Worm (Caenorhabditis elegans): ENCODE results near the gene Y47D7A.9.
A peak's percentile ranks its signal among the peaks of the same experiment; 100 is the strongest.

The Y47D7A.9 gene

DNA sequence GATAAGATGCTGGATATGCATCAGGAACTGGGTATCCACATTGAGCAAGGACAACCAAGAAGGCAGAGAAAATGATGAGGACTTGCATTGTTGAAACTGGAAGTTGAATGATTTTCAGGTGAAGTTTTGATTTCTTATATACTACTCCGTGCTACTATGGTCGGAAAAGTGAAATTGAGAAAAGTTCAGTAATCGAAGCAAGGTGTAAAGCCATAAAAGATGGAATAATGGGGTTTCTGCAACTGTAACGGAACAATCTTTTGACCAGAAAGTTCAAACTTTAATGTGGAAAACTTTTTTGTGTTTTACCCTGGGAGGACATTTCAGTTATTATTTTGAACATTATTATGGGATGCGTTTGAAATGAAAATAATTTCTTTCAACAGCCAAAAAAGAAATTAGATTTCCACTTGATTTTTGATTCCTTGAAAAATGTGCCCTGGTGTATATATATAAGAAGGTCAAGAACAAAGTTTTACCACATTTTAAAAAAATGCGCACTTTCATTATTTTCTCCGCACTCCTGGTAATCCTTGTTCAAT, at the start of gene Y47D7A.9, which contains the start of gene Y47D7A.19:
Gene Y47D7A.9, minus strand, starts transcription at position 101 of the 542 bp plus-strand sequence.
Gene Y47D7A.19, plus strand, starts transcription at position 492 of the 542 bp plus-strand sequence.
- TF ChIP-seq F13H6.1 (tag; optimal IDR thresholded peaks at IDR 0.05) (no peak), egl-27 (tag; optimal IDR thresholded peaks at IDR 0.05) (no peak), Y55F3AM.14 (GFP tag; optimal IDR thresholded peaks at IDR 0.05) (no peak), sma-3 (GFP tag; optimal IDR thresholded peaks at IDR 0.05) (no peak), sma-9 (GFP tag; optimal IDR thresholded peaks at IDR 0.05) (no peak), sma-9 (tag; optimal IDR thresholded peaks at IDR 0.05) (no peak), unc-62 (GFP tag; optimal IDR thresholded peaks at IDR 0.05) (no peak), C34F6.9 (tag; optimal IDR thresholded peaks at IDR 0.05) (no peak)

DNA sequence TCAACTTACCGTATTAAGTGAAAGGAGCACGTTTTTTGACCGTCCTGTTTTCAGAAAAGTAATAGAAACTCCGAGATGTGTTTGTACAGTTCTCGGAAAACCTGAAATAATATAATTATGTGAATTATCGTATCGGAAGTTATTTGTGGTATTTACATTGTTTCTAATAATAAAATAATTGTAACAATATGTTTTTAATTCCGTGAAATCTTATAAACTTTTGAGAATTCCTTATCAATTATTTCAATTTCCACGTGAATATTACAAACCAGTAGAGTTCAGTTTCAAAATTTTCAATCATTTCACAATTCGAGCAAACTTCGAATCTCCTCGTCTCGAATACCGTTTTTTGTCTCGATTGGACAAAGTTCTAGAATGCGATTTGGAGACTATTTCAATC, 47.3 kb upstream of the Y47D7A.9 start, which contains the start of gene T08H10.3:
Gene T08H10.3, plus strand, starts transcription at position 301 of the 400 bp plus-strand sequence.
- no peak for TF ChIP-seq aly-2 (tag; optimal IDR thresholded peaks at IDR 0.05)
- no peak for TF ChIP-seq skn-1 (tag; optimal IDR thresholded peaks at IDR 0.05)
- TF ChIP-seq lsy-2 (tag; optimal IDR thresholded peaks at IDR 0.05) = no peak
- TF ChIP-seq peb-1 (tag; optimal IDR thresholded peaks at IDR 0.05) = no peak
- TF ChIP-seq ZK546.5 (tag; optimal IDR thresholded peaks at IDR 0.05) = no peak
- no peak for TF ChIP-seq nhr-237 (tag; optimal IDR thresholded peaks at IDR 0.05)
- no peak for TF ChIP-seq nhr-12 (tag; optimal IDR thresholded peaks at IDR 0.05)
- no peak for TF ChIP-seq ztf-4 (tag; optimal IDR thresholded peaks at IDR 0.05)
- no peak for TF ChIP-seq ztf-11 (tag; optimal IDR thresholded peaks at IDR 0.05)
- TF ChIP-seq nhr-77 (tag; optimal IDR thresholded peaks at IDR 0.05) = no peak
- no peak for TF ChIP-seq ceh-82 (tag; optimal IDR thresholded peaks at IDR 0.05)
- no peak for TF ChIP-seq F13H6.1 (tag; optimal IDR thresholded peaks at IDR 0.05)
- no peak for TF ChIP-seq C34F6.9 (tag; optimal IDR thresholded peaks at IDR 0.05)
- TF ChIP-seq alr-1 (tag; optimal IDR thresholded peaks at IDR 0.05) = no peak
- no peak for TF ChIP-seq zag-1 (tag; optimal IDR thresholded peaks at IDR 0.05)
- TF ChIP-seq nhr-129 (tag; optimal IDR thresholded peaks at IDR 0.05) = no peak
- TF ChIP-seq nhr-25 (tag; optimal IDR thresholded peaks at IDR 0.05) = no peak
- TF ChIP-seq fos-1 (tag; optimal IDR thresholded peaks at IDR 0.05) = no peak

DNA sequence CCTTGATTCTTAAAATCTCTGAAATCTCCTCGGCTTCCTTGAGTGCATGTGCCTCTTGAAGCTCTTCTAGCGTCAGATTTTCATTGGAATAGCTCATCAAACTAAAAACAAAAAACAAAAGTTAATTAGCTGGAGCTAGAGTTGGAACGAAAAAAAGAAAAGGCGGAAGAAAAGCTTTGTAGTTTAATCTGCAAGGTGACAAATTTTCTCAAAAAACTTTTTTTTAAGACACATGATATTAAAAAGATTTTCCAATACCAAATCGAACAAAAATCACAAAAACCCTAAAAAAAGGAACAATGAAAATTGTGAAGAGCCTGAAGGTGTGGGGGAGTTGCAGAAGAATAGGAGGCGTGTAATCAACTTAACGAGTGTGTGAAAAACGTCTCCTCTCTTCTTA, 30.9 kb upstream of the Y47D7A.9 start, which contains the start of gene gnrr-5:
Gene gnrr-5, minus strand, starts transcription at position 101 of the 400 bp plus-strand sequence.
- no peak for TF ChIP-seq nhr-23 (tag; optimal IDR thresholded peaks at IDR 0.05)
- no peak for TF ChIP-seq nhr-11 (tag; optimal IDR thresholded peaks at IDR 0.05)
- no peak for TF ChIP-seq elt-1 (tag; optimal IDR thresholded peaks at IDR 0.05)
- no peak for TF ChIP-seq fos-1 (tag; optimal IDR thresholded peaks at IDR 0.05)
- no peak for TF ChIP-seq lin-39 (tag; optimal IDR thresholded peaks at IDR 0.05)
- TF ChIP-seq unc-62 (GFP tag; optimal IDR thresholded peaks at IDR 0.05) = no peak
- TF ChIP-seq ztf-4 (tag; optimal IDR thresholded peaks at IDR 0.05) = no peak
- TF ChIP-seq snpc-4 (tag; optimal IDR thresholded peaks at IDR 0.05) = no peak
- no peak for TF ChIP-seq nhr-237 (tag; optimal IDR thresholded peaks at IDR 0.05)
- no peak for TF ChIP-seq unc-55 (GFP tag; optimal IDR thresholded peaks at IDR 0.05)
- TF ChIP-seq blmp-1 (tag; optimal IDR thresholded peaks at IDR 0.05; ENCODE audit: insufficient read depth) = no peak
- TF ChIP-seq nhr-10 (tag; optimal IDR thresholded peaks at IDR 0.05) = no peak
- no peak for TF ChIP-seq Y55F3AM.14 (GFP tag; optimal IDR thresholded peaks at IDR 0.05)
- no peak for TF ChIP-seq ztf-11 (tag; optimal IDR thresholded peaks at IDR 0.05)
- no peak for TF ChIP-seq aly-2 (tag; optimal IDR thresholded peaks at IDR 0.05)
- no peak for TF ChIP-seq nhr-77 (tag; optimal IDR thresholded peaks at IDR 0.05)
- no peak for TF ChIP-seq alr-1 (tag; optimal IDR thresholded peaks at IDR 0.05)

DNA sequence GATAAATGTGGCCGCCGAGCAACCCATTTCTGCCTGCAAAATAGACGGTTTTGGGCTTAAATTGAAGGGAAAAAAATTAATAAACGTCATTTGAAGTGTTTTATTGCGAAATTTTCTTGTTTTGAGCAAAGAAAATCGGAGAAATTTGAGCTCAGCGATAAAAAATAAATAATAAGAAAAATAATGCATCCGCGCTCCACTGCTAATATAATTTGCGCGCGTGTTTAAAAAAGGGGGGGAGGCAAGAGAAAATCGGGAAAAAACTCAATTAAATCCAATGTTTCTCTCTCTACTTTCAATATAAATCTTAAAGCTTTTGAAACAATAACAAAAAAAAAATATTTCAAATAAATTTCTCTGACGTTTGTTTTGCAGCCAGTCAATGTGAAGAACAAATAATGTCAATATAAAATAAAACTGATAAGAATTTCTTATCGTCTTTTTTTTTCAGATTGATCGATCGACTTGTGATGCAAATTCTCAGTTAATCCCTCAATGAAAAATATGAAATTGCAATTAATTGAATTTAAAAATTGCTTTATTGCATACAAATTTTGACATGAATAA, 26.8 kb upstream of the Y47D7A.9 start, which contains the start of gene rft-2:
Gene rft-2, minus strand, starts transcription at position 41 of the 567 bp plus-strand sequence.
- TF ChIP-seq mbf-1 (tag; optimal IDR thresholded peaks at IDR 0.05) = no peak
- no peak for TF ChIP-seq alr-1 (tag; optimal IDR thresholded peaks at IDR 0.05)
- TF ChIP-seq nhr-25 (tag; optimal IDR thresholded peaks at IDR 0.05) = peak; percentile 31
- no peak for TF ChIP-seq nhr-10 (tag; optimal IDR thresholded peaks at IDR 0.05)
- TF ChIP-seq nhr-11 (tag; optimal IDR thresholded peaks at IDR 0.05) = no peak
- TF ChIP-seq F13H6.1 (tag; optimal IDR thresholded peaks at IDR 0.05) = no peak
- TF ChIP-seq zag-1 (tag; optimal IDR thresholded peaks at IDR 0.05) = no peak
- TF ChIP-seq sem-4 (tag; optimal IDR thresholded peaks at IDR 0.05) = peak; percentile 46
- TF ChIP-seq ztf-11 (tag; optimal IDR thresholded peaks at IDR 0.05) = no peak
- peak; percentile 55 for TF ChIP-seq crh-2 (tag; optimal IDR thresholded peaks at IDR 0.05)
- TF ChIP-seq ZK546.5 (tag; optimal IDR thresholded peaks at IDR 0.05) = no peak
- peak; percentile 13 for TF ChIP-seq sma-3 (GFP tag; optimal IDR thresholded peaks at IDR 0.05)
- TF ChIP-seq Y55F3AM.14 (GFP tag; optimal IDR thresholded peaks at IDR 0.05) = peak; percentile 32
- TF ChIP-seq C34F6.9 (tag; optimal IDR thresholded peaks at IDR 0.05) = peak; percentile 52
- peak; percentile 53 for TF ChIP-seq fos-1 (tag; optimal IDR thresholded peaks at IDR 0.05)
- peak; percentile 49 to 81 for TF ChIP-seq lsy-2 (tag; optimal IDR thresholded peaks at IDR 0.05)
- peak; percentile 80 for TF ChIP-seq unc-55 (GFP tag; optimal IDR thresholded peaks at IDR 0.05)
- no peak for TF ChIP-seq mdl-1 (tag; optimal IDR thresholded peaks at IDR 0.05)
- peak; percentile 62 for TF ChIP-seq lin-13 (GFP tag; optimal IDR thresholded peaks at IDR 0.05)
- peak; percentile 96 for TF ChIP-seq gmeb-1 (tag; optimal IDR thresholded peaks at IDR 0.05)
- peak; percentile 11 for TF ChIP-seq mab-5 (tag; optimal IDR thresholded peaks at IDR 0.05)
- no peak for TF ChIP-seq ama-1 (optimal IDR thresholded peaks at IDR 0.05)
- TF ChIP-seq aly-2 (tag; optimal IDR thresholded peaks at IDR 0.05) = no peak

All from whole organism, L2 larva.